Worm (Caenorhabditis elegans): ENCODE results near the gene pqn-71.
"Not testable (repeated sequence)": the region's sequence is repeated elsewhere in the genome, so short reads cannot be mapped to it uniquely, and the experiment has no call there.

Gene pqn-71

DNA sequence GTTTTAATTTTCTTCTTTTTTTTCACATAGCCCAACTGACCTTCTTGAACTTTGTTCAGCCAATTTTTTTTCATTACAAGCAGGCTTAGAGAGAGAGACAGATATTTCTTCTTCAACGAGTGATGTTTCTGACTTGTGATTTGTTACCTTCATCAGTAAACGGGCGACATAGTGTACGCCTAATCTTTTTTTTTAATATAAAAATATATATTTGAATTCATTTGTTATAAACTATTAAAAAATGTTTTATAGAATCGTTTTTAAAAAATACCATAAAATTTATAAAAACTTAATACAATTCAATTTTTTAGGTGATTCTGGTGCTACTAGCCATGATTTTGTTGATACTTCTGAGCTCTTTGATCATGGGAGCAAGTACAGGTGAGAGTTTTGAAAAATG, 47.7 kb upstream of the pqn-71 start, which contains the start of gene T06E6.10:
Gene T06E6.10 (plus strand): TSS at position 301 of the 400 bp plus-strand sequence.
- TF ChIP-seq attf-6 (GFP tag; IDR thresholded peaks at IDR 0.05) = no peak
- TF ChIP-seq cebp-1 (GFP tag; IDR thresholded peaks at IDR 0.05) = no peak
- TF ChIP-seq cebp-1 (tag; optimal IDR thresholded peaks at IDR 0.05) = no peak
- no peak for TF ChIP-seq F37B4.10 (GFP tag; IDR thresholded peaks at IDR 0.05)
- no peak for TF ChIP-seq F57A8.1 (GFP tag; optimal IDR thresholded peaks at IDR 0.05)
- no peak for TF ChIP-seq dpl-1 (GFP tag; optimal IDR thresholded peaks at IDR 0.05)
- TF ChIP-seq let-526 (GFP tag; IDR thresholded peaks at IDR 0.05) = no peak
- no peak for TF ChIP-seq ama-1 (optimal IDR thresholded peaks at IDR 0.05)
- no peak for TF ChIP-seq ama-1 (GFP tag; optimal IDR thresholded peaks at IDR 0.05)
- no peak for TF ChIP-seq T26A5.8 (tag; optimal IDR thresholded peaks at IDR 0.05)
- no peak for TF ChIP-seq die-1 (tag; optimal IDR thresholded peaks at IDR 0.05)

DNA sequence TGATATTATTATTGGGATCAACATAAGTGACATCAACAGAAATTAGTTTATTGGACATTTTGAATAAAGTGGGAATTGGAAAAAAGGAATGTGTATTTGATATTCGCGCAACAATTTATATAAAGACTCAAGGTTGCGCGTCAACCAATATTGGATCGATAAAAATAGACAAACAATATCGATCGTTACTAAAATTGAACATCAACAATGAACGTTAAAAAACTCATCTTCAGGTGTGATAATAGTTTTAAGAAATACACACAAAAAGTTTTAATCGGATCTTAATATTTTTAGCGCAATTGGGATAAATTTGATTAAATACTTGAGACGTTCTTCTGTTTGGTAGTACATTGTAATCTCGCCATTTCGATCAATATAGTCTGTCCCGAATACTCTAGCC, 41.9 kb upstream of the pqn-71 start, which contains the start of gene fbxa-104:
Gene fbxa-104 (minus strand): TSS at position 83 of the 400 bp plus-strand sequence.
- TF ChIP-seq mes-4 (tag; optimal IDR thresholded peaks at IDR 0.05) (no peak), tbx-9 (tag; optimal IDR thresholded peaks at IDR 0.05; ENCODE audit: borderline replicate concordance) (no peak), lin-35 (GFP tag; optimal IDR thresholded peaks at IDR 0.05) (no peak), F57C9.4 (tag; optimal IDR thresholded peaks at IDR 0.05) (no peak), ceh-100 (GFP tag; IDR thresholded peaks at IDR 0.05) (no peak), B0035.1 (tag; optimal IDR thresholded peaks at IDR 0.05) (no peak), bed-1 (GFP tag; IDR thresholded peaks at IDR 0.05) (no peak)

DNA sequence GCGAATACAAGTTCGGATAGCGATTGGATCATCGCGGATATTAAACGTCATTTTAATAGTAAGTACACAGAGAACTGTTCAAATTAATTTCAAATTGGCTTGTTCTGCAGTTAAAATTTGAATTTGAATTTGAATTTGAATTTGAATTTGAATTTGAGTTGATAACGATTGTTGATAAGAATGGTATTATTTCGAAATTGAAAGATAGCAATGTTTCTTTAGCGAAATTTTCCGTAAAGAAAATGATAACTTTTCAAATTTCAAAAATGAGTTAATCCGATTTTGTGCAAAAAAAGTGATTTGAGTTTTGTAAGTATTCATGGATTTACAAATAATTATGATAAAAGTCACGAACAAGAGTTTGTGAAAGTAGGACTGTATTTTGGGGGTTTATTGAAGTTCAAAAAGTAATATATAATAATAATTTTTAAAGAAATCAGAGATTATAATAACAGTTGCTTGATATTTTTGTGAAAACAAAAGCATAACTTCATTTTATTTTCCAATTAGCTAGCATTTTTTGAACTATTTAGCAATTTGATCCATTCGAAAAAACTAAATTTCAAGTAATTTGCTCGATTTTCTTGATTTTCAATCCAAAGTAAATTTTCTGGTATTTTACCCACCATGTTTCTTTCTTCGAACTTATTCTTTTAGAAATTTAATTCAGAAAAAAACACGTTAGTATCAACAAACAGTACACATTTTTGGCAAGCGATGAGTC, 39.9 kb upstream of the pqn-71 start, which contains the start of gene Y36E3A.2:
Gene Y36E3A.2 (plus strand): TSS at position 674 of the 724 bp plus-strand sequence.
- peak; percentile 9 for TF ChIP-seq nhr-80 (tag; optimal IDR thresholded peaks at IDR 0.05)
- no peak for TF ChIP-seq K12H6.12 (tag; optimal IDR thresholded peaks at IDR 0.05)

DNA sequence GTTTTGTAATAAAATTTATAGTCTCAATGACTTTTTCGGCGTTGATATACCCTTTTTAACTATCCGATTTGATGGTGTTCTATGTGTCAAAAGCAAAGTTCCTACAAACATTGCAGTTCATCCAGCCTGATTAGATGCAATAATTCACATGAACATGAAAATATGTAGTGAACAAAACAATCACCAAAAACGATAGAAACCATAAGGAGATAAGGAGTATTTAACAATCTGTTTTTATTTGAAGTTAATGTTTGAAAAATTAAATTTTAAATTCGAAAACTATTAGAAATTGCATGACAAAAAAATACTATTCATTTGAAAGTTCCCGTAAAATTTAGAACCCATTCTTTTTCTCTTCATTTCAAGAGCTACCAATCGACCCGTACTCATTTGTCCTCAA, 38.5 kb upstream of the pqn-71 start, which contains the start of gene fbxa-209:
Gene fbxa-209 (minus strand): TSS at position 101 of the 400 bp plus-strand sequence.
- no peak for TF ChIP-seq mes-4 (tag; optimal IDR thresholded peaks at IDR 0.05)
- no peak for TF ChIP-seq let-526 (GFP tag; IDR thresholded peaks at IDR 0.05)
- no peak for TF ChIP-seq ztf-28 (GFP tag; IDR thresholded peaks at IDR 0.05)
- no peak for TF ChIP-seq ceh-40 (GFP tag; IDR thresholded peaks at IDR 0.05)

DNA sequence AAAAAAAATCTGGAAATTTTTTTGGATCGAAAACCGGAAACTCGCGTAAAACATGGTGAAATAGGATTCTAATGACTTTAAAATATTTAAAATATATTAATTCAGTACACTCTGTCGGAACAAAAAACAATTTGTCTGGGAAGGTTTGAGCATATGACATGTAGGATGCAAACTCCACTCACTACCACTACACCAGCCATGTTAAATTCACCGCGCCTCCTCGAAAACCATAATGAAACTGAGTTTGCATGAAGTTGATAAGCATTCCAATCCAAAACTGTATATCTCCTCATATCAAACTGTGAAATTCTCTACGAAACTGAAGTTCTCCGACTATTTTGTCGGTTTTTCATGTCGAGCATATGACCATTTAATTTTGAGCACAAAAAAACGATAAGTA, 36.4 kb upstream of the pqn-71 start:
- TF ChIP-seq let-526 (GFP tag; IDR thresholded peaks at IDR 0.05) (0 out of 2 replicates have a peak, but pooled peaks have one; percentile 13), rpc-1 (tag; optimal IDR thresholded peaks at IDR 0.05) (peak; percentile 58), B0261.1 (tag; optimal IDR thresholded peaks at IDR 0.05) (peak; percentile 64), tbp1 (GFP tag; optimal IDR thresholded peaks at IDR 0.05) (peak; percentile 86), ztf-25 (GFP tag; IDR thresholded peaks at IDR 0.05) (peak; percentile 87; the same call in 1 of the 2 replicates), aptf-3 (GFP tag; IDR thresholded peaks at IDR 0.05) (0 out of 2 replicates have a peak, but pooled peaks have one; percentile 56), cebp-2 (GFP tag; IDR thresholded peaks at IDR 0.05) (peak; percentile 76; the same call in 1 of the 2 replicates), hsf-1 (GFP tag; IDR thresholded peaks at IDR 0.05) (peak; percentile 68; the same call in 1 of the 2 replicates), Y53F4B.3 (GFP tag; IDR thresholded peaks at IDR 0.05) (peak; percentile 49; the same call in 1 of the 2 replicates)
- TF ChIP-seq rpc-1 (optimal IDR thresholded peaks at IDR 0.05) = not testable (repeated sequence)

Data from whole organism, young adult.